Worm (Caenorhabditis elegans) whole organism, L1 larva: ENCODE data around the gene sri-42.
"Not testable (repeated sequence)": the region's sequence is repeated elsewhere in the genome, so short reads cannot be mapped to it uniquely, and the experiment has no call there.

Source experiments
- C04F5.9 ChIP-seq: sonication (generic microtip); optimal IDR thresholded peaks from 2 replicates; lab custom pipeline; 2016; ENCODE audit warnings: missing genetic modification characterization, missing compliant biosample characterization
- C34B4.2 ChIP-seq: sonication (generic microtip); optimal IDR thresholded peaks from 2 replicates; lab custom pipeline; 2017; ENCODE audit warnings: mild to moderate bottlenecking, missing genetic modification characterization, missing compliant biosample characterization
- F16B12.6 ChIP-seq: fragments of 150-350 bp; optimal IDR thresholded peaks from 2 replicates; lab custom pipeline; 2014; ENCODE audit warnings: missing biosample characterization, missing genetic modification characterization
- blmp-1 ChIP-seq: fragments of 150-350 bp; optimal IDR thresholded peaks from 2 replicates; lab custom pipeline; 2014; ENCODE audit warnings: missing biosample characterization, missing genetic modification characterization
- ceh-63 ChIP-seq: fragments of 200-800 bp; sonication (Bioruptor generic); optimal IDR thresholded peaks from 2 replicates; lab custom pipeline; 2018; ENCODE audit warnings: mild to moderate bottlenecking, missing genetic modification characterization, missing compliant biosample characterization
- ceh-82 ChIP-seq, 3 experiments: fragments of 150-350 bp in 1 of 3; sonication (generic microtip) in 2 of 3; optimal IDR thresholded peaks; 2 replicates each; lab custom pipeline; 2014 to 2017; ENCODE audit warnings: missing biosample characterization in 3 of 3, missing genetic modification characterization in 3 of 3
- ces-1 ChIP-seq: fragments of 150-350 bp; optimal IDR thresholded peaks from 2 replicates; lab custom pipeline; 2014; ENCODE audit warnings: missing biosample characterization, missing genetic modification reagents, missing genetic modification characterization
- dpl-1 ChIP-seq, 3 experiments: fragments of 150-350 bp in 2 of 3; sonication (generic microtip) in 1 of 3; optimal IDR thresholded peaks; 2 replicates each; lab custom pipeline; 2014 to 2017; ENCODE audit warnings: missing biosample characterization in 3 of 3, missing genetic modification characterization in 3 of 3, missing genetic modification reagents in 3 of 3
- efl-1 ChIP-seq, 4 experiments: fragments of 150-350 bp; optimal IDR thresholded peaks in 3 of 4; peaks in 1 of 4; 1 replicate in 1 of 4; 2 replicates in 3 of 4; lab custom pipeline; 2014; ENCODE audit warnings: missing biosample characterization in 2 of 4, missing genetic modification characterization in 2 of 4, missing genetic modification reagents in 2 of 4
- elt-2 ChIP-seq: sonication (generic microtip); optimal IDR thresholded peaks from 2 replicates; lab custom pipeline; 2016; ENCODE audit warnings: missing genetic modification characterization, mild to moderate bottlenecking, inconsistent platforms, missing compliant biosample characterization, missing genetic modification reagents
- ets-5 ChIP-seq: fragments of 200-800 bp; sonication (Bioruptor generic); IDR thresholded peaks from 2 replicates; pipeline ENCODE4 v1.3.6; 2022; ENCODE audit warnings: missing genetic modification characterization, missing compliant biosample characterization
- fkh-4 ChIP-seq: sonication (generic microtip); optimal IDR thresholded peaks from 2 replicates; lab custom pipeline; 2016; ENCODE audit warnings: missing compliant biosample characterization, missing genetic modification characterization, borderline replicate concordance
- fkh-8 ChIP-seq: sonication (generic microtip); optimal IDR thresholded peaks from 2 replicates; lab custom pipeline; 2016; ENCODE audit warnings: mild to moderate bottlenecking, missing genetic modification characterization, missing compliant biosample characterization
- grh-1 ChIP-seq: fragments of 200-800 bp; sonication (Bioruptor generic); IDR thresholded peaks from 2 replicates; pipeline ENCODE4 v1.3.6; 2022; ENCODE audit warnings: missing genetic modification reagents, missing genetic modification characterization, missing compliant biosample characterization
- hlh-17 ChIP-seq: fragments of 200-800 bp; sonication (Bioruptor generic); optimal IDR thresholded peaks from 2 replicates; lab custom pipeline; 2018; ENCODE audit warnings: missing genetic modification characterization, mild to moderate bottlenecking, missing compliant biosample characterization, moderate library complexity, borderline replicate concordance
- hlh-4 ChIP-seq: sonication (generic microtip); optimal IDR thresholded peaks from 2 replicates; lab custom pipeline; 2016; ENCODE audit warnings: mild to moderate bottlenecking, missing genetic modification characterization, missing compliant biosample characterization
- hpl-2 ChIP-seq: fragments of 150-350 bp; optimal IDR thresholded peaks from 2 replicates; lab custom pipeline; 2014; ENCODE audit warnings: missing biosample characterization, missing genetic modification reagents, missing genetic modification characterization
- irx-1 ChIP-seq: sonication (generic microtip); optimal IDR thresholded peaks from 2 replicates; lab custom pipeline; 2016; ENCODE audit warnings: missing genetic modification characterization, missing compliant biosample characterization
- jun-1 ChIP-seq: fragments of 150-350 bp; optimal IDR thresholded peaks from 2 replicates; lab custom pipeline; 2014; ENCODE audit warnings: missing biosample characterization, missing genetic modification reagents, missing genetic modification characterization
- lin-13 ChIP-seq: fragments of 150-350 bp; optimal IDR thresholded peaks from 2 replicates; lab custom pipeline; 2014; ENCODE audit warnings: missing biosample characterization, missing genetic modification reagents, missing genetic modification characterization
- lin-14 ChIP-seq: fragments of 200-800 bp; sonication (Bioruptor generic); optimal IDR thresholded peaks from 2 replicates; lab custom pipeline; 2018; ENCODE audit warnings: mild to moderate bottlenecking, missing genetic modification characterization, moderate library complexity, missing compliant biosample characterization
- lin-35 ChIP-seq, 2 experiments: fragments of 150-350 bp; optimal IDR thresholded peaks; 2 replicates each; lab custom pipeline; 2014; ENCODE audit warnings: missing biosample characterization in 2 of 2, missing genetic modification characterization in 2 of 2, missing genetic modification reagents in 2 of 2
- lin-39 ChIP-seq: fragments of 150-350 bp; optimal IDR thresholded peaks from 2 replicates; lab custom pipeline; 2014; ENCODE audit warnings: missing biosample characterization, missing genetic modification reagents, missing genetic modification characterization
- lsy-2 ChIP-seq, 2 experiments: fragments of 150-350 bp; optimal IDR thresholded peaks; 2 replicates each; lab custom pipeline; 2014; ENCODE audit warnings: missing biosample characterization in 2 of 2, missing genetic modification characterization in 2 of 2
- mab-9 ChIP-seq: fragments of 200-800 bp; sonication (Bioruptor generic); IDR thresholded peaks from 2 replicates; pipeline ENCODE4 v1.3.6; 2022; ENCODE audit warnings: missing genetic modification reagents, missing genetic modification characterization, missing compliant biosample characterization
- mdl-1 ChIP-seq, 2 experiments: fragments of 150-350 bp; optimal IDR thresholded peaks; 2 replicates each; lab custom pipeline; 2014 to 2017; ENCODE audit warnings: missing biosample characterization in 2 of 2, missing genetic modification characterization in 2 of 2, inconsistent platforms in 1 of 2
- mef-2 ChIP-seq: fragments of 150-350 bp; optimal IDR thresholded peaks from 2 replicates; lab custom pipeline; 2014; ENCODE audit warnings: missing biosample characterization, missing genetic modification characterization
- mep-1 ChIP-seq: fragments of 150-350 bp; optimal IDR thresholded peaks from 2 replicates; lab custom pipeline; 2014; ENCODE audit warnings: missing biosample characterization, missing genetic modification characterization
- nhr-11 ChIP-seq: fragments of 150-350 bp; optimal IDR thresholded peaks from 2 replicates; lab custom pipeline; 2014; ENCODE audit warnings: missing biosample characterization, missing genetic modification characterization
- nhr-20 ChIP-seq: sonication (generic microtip); optimal IDR thresholded peaks from 2 replicates; lab custom pipeline; 2016; ENCODE audit warnings: mild to moderate bottlenecking, missing genetic modification characterization, missing compliant biosample characterization
- nhr-28 ChIP-seq: fragments of 150-350 bp; optimal IDR thresholded peaks from 2 replicates; lab custom pipeline; 2014; ENCODE audit warnings: missing biosample characterization, missing genetic modification characterization
- nhr-47 ChIP-seq: sonication (generic microtip); optimal IDR thresholded peaks from 2 replicates; lab custom pipeline; 2016; ENCODE audit warnings: mild to moderate bottlenecking, missing genetic modification characterization, moderate library complexity, missing compliant biosample characterization
- nhr-85 ChIP-seq: sonication (generic microtip); peaks from one replicate; lab custom pipeline; 2016; ENCODE audit warnings: missing genetic modification characterization, inconsistent platforms, missing compliant biosample characterization
- rnt-1 ChIP-seq: sonication (generic microtip); optimal IDR thresholded peaks from 2 replicates; lab custom pipeline; 2016; ENCODE audit warnings: mild to moderate bottlenecking, missing genetic modification characterization, moderate library complexity, missing compliant biosample characterization
- skn-1 ChIP-seq: fragments of 150-350 bp; optimal IDR thresholded peaks from 2 replicates; lab custom pipeline; 2014; ENCODE audit warnings: missing biosample characterization, missing genetic modification characterization
- snpc-4 ChIP-seq: fragments of 150-350 bp; optimal IDR thresholded peaks from 2 replicates; lab custom pipeline; 2014; ENCODE audit warnings: missing biosample characterization, missing genetic modification characterization
- snu-23 ChIP-seq: sonication (generic microtip); optimal IDR thresholded peaks from 2 replicates; lab custom pipeline; 2016; ENCODE audit warnings: missing genetic modification characterization, missing compliant biosample characterization
- swsn-7 ChIP-seq: sonication (generic microtip); optimal IDR thresholded peaks from 2 replicates; lab custom pipeline; 2016; ENCODE audit warnings: missing genetic modification characterization, missing compliant biosample characterization
- unc-86 ChIP-seq: sonication (generic microtip); optimal IDR thresholded peaks from 2 replicates; lab custom pipeline; 2016; ENCODE audit warnings: missing genetic modification characterization, missing compliant biosample characterization
- unc-98 ChIP-seq: fragments of 200-800 bp; sonication (Bioruptor generic); IDR thresholded peaks from 2 replicates; pipeline ENCODE4 v1.3.6; 2022; ENCODE audit warnings: missing genetic modification characterization, missing compliant biosample characterization
- ztf-11 ChIP-seq, 2 experiments: sonication (generic microtip); optimal IDR thresholded peaks; 2 replicates each; lab custom pipeline; 2016 to 2017; ENCODE audit warnings: missing genetic modification characterization in 2 of 2, missing biosample characterization in 1 of 2, missing compliant biosample characterization in 1 of 2

sri-42 gene

DNA sequence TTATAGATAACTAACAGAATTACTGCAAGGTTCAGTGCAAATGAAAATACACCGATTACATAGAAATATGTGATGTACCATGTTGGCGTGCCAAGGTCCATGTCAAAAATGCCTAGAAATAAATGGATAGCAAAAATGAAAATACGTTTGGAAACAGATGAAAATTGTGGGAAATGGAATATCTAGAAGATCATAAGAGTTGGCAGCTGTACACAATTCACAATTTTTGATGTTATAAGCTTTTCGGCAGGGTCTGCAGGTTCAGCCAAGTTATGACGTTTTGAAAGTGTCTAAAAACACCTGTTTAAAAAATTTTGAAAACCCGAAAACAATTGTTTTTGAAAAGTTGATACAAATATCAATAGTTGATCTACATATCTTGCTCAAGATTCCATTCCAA, 1.8 kb upstream of the sri-42 start, which contains the start of gene sri-43:
Gene sri-43, minus strand, starts transcription at position 101 of the 400 bp plus-strand sequence.
- TF ChIP-seq hlh-17 (GFP tag; lab: Kevin White, UChicago); blmp-1 (tag; lab: Kevin White, UChicago); ceh-82 (tag; optimal IDR thresholded peaks at IDR 0.05; lab: Kevin White, UChicago): not testable (repeated sequence)
- TF ChIP-seq, all 84 proteins: peak for 0; not testable (repeated sequence) for 84

DNA sequence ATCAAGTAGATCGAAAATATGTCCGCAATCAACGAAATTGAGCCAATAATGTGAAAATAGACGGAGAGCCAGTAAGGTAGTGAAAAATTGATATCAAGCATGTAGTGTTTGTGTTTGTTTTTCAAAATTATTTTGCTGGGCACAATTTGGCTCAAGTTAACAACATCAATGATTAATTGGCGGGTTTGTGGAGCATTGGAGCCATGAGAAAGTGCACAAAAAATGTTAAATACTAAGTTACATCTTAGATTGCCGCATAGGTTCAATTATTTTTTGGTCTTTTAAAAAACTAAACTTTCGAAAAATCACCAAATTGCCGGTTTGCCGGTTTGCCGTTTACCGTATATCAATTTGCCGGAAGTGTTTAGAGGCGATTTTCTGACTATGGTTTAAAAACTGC, 5.0 kb downstream of the sri-42 start, which contains the start of gene sri-54:
Gene sri-54, minus strand, starts transcription at position 101 of the 400 bp plus-strand sequence.
- TF ChIP-seq lin-39 (tag; lab: Kevin White, UChicago) (no peak), lin-13 (no peak), unc-86 (tag; lab: Kevin White, UChicago) (no peak), snpc-4 (tag; lab: Kevin White, UChicago) (no peak)
- TF ChIP-seq, all 84 proteins: peak for 0

- TF ChIP-seq jun-1 (tag; lab: Kevin White, UChicago): no peak
- no peak for TF ChIP-seq elt-2 (tag; lab: Kevin White, UChicago)
- no peak for TF ChIP-seq nhr-28 (tag; lab: Kevin White, UChicago)
- TF ChIP-seq mef-2 (tag; lab: Kevin White, UChicago): no peak
- TF ChIP-seq nhr-20 (tag; lab: Kevin White, UChicago): no peak
- TF ChIP-seq ceh-63: no peak
- no peak for TF ChIP-seq mdl-1 (tag; optimal IDR thresholded peaks at IDR 0.05; lab: Kevin White, UChicago)
- no peak for TF ChIP-seq hlh-4
- TF ChIP-seq mep-1 (tag; lab: Kevin White, UChicago): no peak
- no peak for TF ChIP-seq grh-1 (GFP tag; lab: Robert Waterston, UW)
- TF ChIP-seq ztf-11 (tag; optimal IDR thresholded peaks at IDR 0.05; lab: Kevin White, UChicago): no peak
- no peak for TF ChIP-seq fkh-8 (tag; lab: Kevin White, UChicago)
- TF ChIP-seq fkh-4 (tag; lab: Kevin White, UChicago): no peak
- no peak for TF ChIP-seq C04F5.9 (tag; lab: Kevin White, UChicago)
- TF ChIP-seq unc-98 (GFP tag; lab: Robert Waterston, UW): no peak
- TF ChIP-seq lin-13: no peak
- no peak for TF ChIP-seq nhr-11 (tag; lab: Kevin White, UChicago)
- no peak for TF ChIP-seq nhr-85 (tag; lab: Kevin White, UChicago)
- TF ChIP-seq ces-1 (GFP tag; lab: Kevin White, UChicago): no peak
Observed at ce11 chrII:3135293-3135692, 7.5 kb downstream of the sri-42 start.

DNA sequence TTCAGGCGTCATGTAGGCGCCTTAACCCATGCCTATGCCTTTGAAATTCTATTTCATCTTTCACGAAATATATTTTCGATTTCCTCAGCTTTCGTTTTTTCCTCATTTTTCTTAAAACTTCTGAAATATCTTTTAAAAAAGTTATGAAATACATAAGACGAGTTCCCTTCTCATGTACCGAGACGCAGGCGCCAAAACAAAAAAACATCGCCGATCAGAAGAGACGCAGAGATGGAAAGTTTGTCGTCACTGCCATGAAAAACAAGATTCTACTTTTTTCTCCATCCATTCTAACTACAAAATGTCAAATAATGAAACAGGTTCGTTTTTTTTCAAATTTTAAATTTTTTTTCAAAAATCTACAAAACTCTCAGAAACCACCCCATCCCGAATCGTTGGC, 13.7 kb downstream of the sri-42 start, which contains the start of gene chil-24:
Gene chil-24, plus strand, starts transcription at position 156 of the 400 bp plus-strand sequence.
- TF ChIP-seq rnt-1 (tag; lab: Kevin White, UChicago): peak; percentile 61
- no peak for TF ChIP-seq lin-14 (GFP tag; lab: Kevin White, UChicago)
- TF ChIP-seq hpl-2 (GFP tag; lab: Kevin White, UChicago): peak; percentile 12
- peak in 1 of 2 experiments; percentile 36 for TF ChIP-seq lsy-2 (tag; optimal IDR thresholded peaks at IDR 0.05; lab: Kevin White, UChicago)
- peak; percentile 33 for TF ChIP-seq mep-1 (tag; lab: Kevin White, UChicago)
- no peak for TF ChIP-seq C34B4.2 (tag; lab: Kevin White, UChicago)
- TF ChIP-seq blmp-1 (tag; lab: Kevin White, UChicago): peak; percentile 21
- TF ChIP-seq F16B12.6 (tag; lab: Kevin White, UChicago): peak; percentile 13
- no peak for TF ChIP-seq nhr-47 (tag; lab: Kevin White, UChicago)
- no peak for TF ChIP-seq ets-5 (GFP tag; lab: Robert Waterston, UW)
- TF ChIP-seq nhr-20 (tag; lab: Kevin White, UChicago): peak; percentile 53
- peak; percentile 45 for TF ChIP-seq skn-1 (tag; lab: Kevin White, UChicago)
- peak; percentile 44 for TF ChIP-seq snu-23 (GFP tag; lab: Kevin White, UChicago)
- TF ChIP-seq nhr-85 (tag; lab: Kevin White, UChicago): peak; percentile 77
- no peak for TF ChIP-seq ceh-82 (tag; optimal IDR thresholded peaks at IDR 0.05; lab: Kevin White, UChicago)
- peak; percentile 16 for TF ChIP-seq snpc-4 (tag; lab: Kevin White, UChicago)
- TF ChIP-seq ztf-11 (tag; optimal IDR thresholded peaks at IDR 0.05; lab: Kevin White, UChicago): no peak
- TF ChIP-seq mdl-1 (tag; optimal IDR thresholded peaks at IDR 0.05; lab: Kevin White, UChicago): peak in 1 of 2 experiments; percentile 16
- no peak for TF ChIP-seq mab-9 (GFP tag; lab: Robert Waterston, UW)
- peak in 2 of 3 experiments; percentile 9 to 11 for TF ChIP-seq dpl-1 (GFP tag; optimal IDR thresholded peaks at IDR 0.05; lab: Kevin White, UChicago)
- no peak for TF ChIP-seq irx-1 (tag; lab: Kevin White, UChicago)
- peak in 1 of 2 experiments; percentile 59 for TF ChIP-seq lin-35 (GFP tag; optimal IDR thresholded peaks at IDR 0.05; lab: Kevin White, UChicago)
- TF ChIP-seq efl-1 (optimal IDR thresholded peaks at IDR 0.05; lab: Kevin White, UChicago): peak; percentile 56 to 68
- peak; percentile 14 to 92 for TF ChIP-seq efl-1 (GFP tag; optimal IDR thresholded peaks at IDR 0.05 in 1 of 2; lab: Kevin White, UChicago)
- peak; percentile 5 for TF ChIP-seq swsn-7
